Fruit fly (Drosophila melanogaster) whole organism, pupa: ENCODE results near the gene Vha55.

Source experiments
- CG14655 ChIP-seq: fragments of 200-800 bp; sonication (Bioruptor generic); optimal IDR thresholded peaks from 3 replicates; lab custom pipeline; 2017; ENCODE audit warnings: mild to moderate bottlenecking, missing biosample characterization, missing genetic modification reagents, missing genetic modification characterization
- CG17806 ChIP-seq: fragments of 200-800 bp; sonication (Bioruptor generic); optimal IDR thresholded peaks from 2 replicates; lab custom pipeline; 2018; ENCODE audit warnings: missing biosample characterization, mild to moderate bottlenecking, missing genetic modification characterization, moderate library complexity
- D1 ChIP-seq: fragments of 200-800 bp; sonication (Bioruptor generic); optimal IDR thresholded peaks from 2 replicates; lab custom pipeline; 2018; ENCODE audit warnings: missing biosample characterization, mild to moderate bottlenecking, missing genetic modification characterization, moderate library complexity
- Pif1A ChIP-seq: fragments of 200-800 bp; sonication (Bioruptor generic); optimal IDR thresholded peaks from 3 replicates; lab custom pipeline; 2016; ENCODE audit warnings: missing biosample characterization, missing genetic modification characterization
- Snoo ChIP-seq: fragments of 200-800 bp; sonication (Bioruptor generic); optimal IDR thresholded peaks from 3 replicates; lab custom pipeline; 2017; ENCODE audit warnings: missing biosample characterization, mild to moderate bottlenecking, missing genetic modification characterization, inconsistent platforms

DNA sequence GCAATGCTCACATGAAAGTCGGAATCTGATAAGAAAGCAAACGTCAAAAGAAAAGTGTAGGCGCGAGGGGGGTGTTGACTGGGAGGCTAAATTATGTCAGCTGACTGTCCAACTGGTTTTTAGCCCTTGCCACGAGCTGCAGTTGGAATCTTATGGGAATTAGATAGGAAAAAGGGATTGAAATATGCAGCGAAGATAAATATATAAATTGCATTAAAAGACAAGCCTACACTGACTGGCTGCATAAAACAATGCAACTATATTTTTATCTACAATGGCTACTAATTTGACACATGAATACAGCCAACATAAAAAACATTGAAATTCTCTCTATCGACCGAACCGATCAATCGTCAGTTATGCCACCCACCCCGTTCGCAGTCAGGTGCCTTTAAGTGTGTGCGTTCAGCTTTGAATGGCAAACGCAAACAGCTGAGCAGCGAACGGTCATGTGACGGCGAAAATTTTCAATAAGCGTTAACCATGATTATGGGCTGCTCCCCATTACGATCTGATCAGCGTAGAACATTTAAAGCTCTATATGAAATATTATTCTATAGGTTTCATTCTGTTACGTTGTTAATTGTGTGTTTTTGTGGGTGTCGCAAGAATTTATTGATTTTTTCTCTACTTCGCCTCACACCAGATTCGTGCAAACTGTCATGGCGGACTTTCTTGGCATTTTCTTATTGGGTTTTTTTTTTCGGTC is 801 bp downstream of the Vha55 start:
- no peak for TF ChIP-seq D1 (tag; lab: Kevin White, UChicago)
- no peak for TF ChIP-seq CG14655
- no peak for TF ChIP-seq Snoo
- TF ChIP-seq Pif1A, result no peak
- no peak for TF ChIP-seq CG17806 (tag; lab: Kevin White, UChicago)
